Worm (Caenorhabditis elegans) whole organism, L1 larva: Measurements from ENCODE around the gene F02H6.6.

Experiments used
- dpl-1 ChIP-seq, 3 experiments: fragments of 150-350 bp in 2 of 3; sonication (generic microtip) in 1 of 3; optimal IDR thresholded peaks; 2 replicates each; lab custom pipeline; 2014 to 2017; ENCODE audit warnings: missing biosample characterization in 3 of 3, missing genetic modification characterization in 3 of 3, missing genetic modification reagents in 3 of 3
- efl-1 ChIP-seq, 4 experiments: fragments of 150-350 bp; optimal IDR thresholded peaks in 3 of 4; peaks in 1 of 4; 1 replicate in 1 of 4; 2 replicates in 3 of 4; lab custom pipeline; 2014; ENCODE audit warnings: missing biosample characterization in 2 of 4, missing genetic modification characterization in 2 of 4, missing genetic modification reagents in 2 of 4
- elt-3 ChIP-seq, 6 experiments: fragments of 150-350 bp in 1 of 6; sonication (generic microtip); optimal IDR thresholded peaks; 2 replicates each; lab custom pipeline; 2017 to 2018; ENCODE audit warnings: missing biosample characterization in 6 of 6, missing genetic modification characterization in 6 of 6, inconsistent platforms in 1 of 6
- fkh-4 ChIP-seq: sonication (generic microtip); optimal IDR thresholded peaks from 2 replicates; lab custom pipeline; 2016; ENCODE audit warnings: missing compliant biosample characterization, missing genetic modification characterization, borderline replicate concordance
- fos-1 ChIP-seq: fragments of 150-350 bp; optimal IDR thresholded peaks from 2 replicates; lab custom pipeline; 2014; ENCODE audit warnings: missing biosample characterization, missing genetic modification characterization
- hlh-17 ChIP-seq: fragments of 200-800 bp; sonication (Bioruptor generic); optimal IDR thresholded peaks from 2 replicates; lab custom pipeline; 2018; ENCODE audit warnings: missing genetic modification characterization, mild to moderate bottlenecking, missing compliant biosample characterization, moderate library complexity, borderline replicate concordance
- isw-1 ChIP-seq: fragments of 200-800 bp; sonication (Bioruptor generic); IDR thresholded peaks from 2 replicates; pipeline ENCODE4 v1.3.6; 2022; ENCODE audit warnings: missing genetic modification characterization, missing compliant biosample characterization
- jun-1 ChIP-seq: fragments of 150-350 bp; optimal IDR thresholded peaks from 2 replicates; lab custom pipeline; 2014; ENCODE audit warnings: missing biosample characterization, missing genetic modification reagents, missing genetic modification characterization
- lir-3 ChIP-seq: sonication (generic microtip); optimal IDR thresholded peaks from 2 replicates; lab custom pipeline; 2016; ENCODE audit warnings: mild to moderate bottlenecking, missing genetic modification characterization, moderate library complexity, missing compliant biosample characterization; ENCODE audit not compliant: poor library complexity
- lsy-2 ChIP-seq, 2 experiments: fragments of 150-350 bp; optimal IDR thresholded peaks; 2 replicates each; lab custom pipeline; 2014; ENCODE audit warnings: missing biosample characterization in 2 of 2, missing genetic modification characterization in 2 of 2
- mep-1 ChIP-seq: fragments of 150-350 bp; optimal IDR thresholded peaks from 2 replicates; lab custom pipeline; 2014; ENCODE audit warnings: missing biosample characterization, missing genetic modification characterization
- snpc-4 ChIP-seq: fragments of 150-350 bp; optimal IDR thresholded peaks from 2 replicates; lab custom pipeline; 2014; ENCODE audit warnings: missing biosample characterization, missing genetic modification characterization

DNA sequence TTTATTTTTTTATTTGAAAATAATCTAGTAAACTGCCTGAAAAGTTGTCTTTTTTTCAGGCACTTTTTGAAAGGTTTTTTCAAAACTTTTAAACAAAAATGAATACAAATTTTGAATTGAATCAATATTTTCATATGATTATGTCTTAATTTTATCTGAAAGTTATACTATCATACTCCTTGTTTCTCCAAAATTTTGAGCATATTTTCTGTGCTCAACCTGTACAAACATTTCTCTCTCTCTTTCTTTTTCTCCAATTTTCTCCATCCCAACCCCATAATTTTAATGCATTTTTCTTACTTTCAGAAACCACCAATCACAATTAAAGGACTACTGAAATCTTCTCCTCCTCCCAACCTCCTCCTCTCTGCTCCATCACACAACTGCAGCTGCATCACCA is 45.5 kb upstream of the F02H6.6 start, which contains the start of gene ilcr-1:
- TF ChIP-seq hlh-17 (GFP tag; lab: Kevin White, UChicago) (no peak), jun-1 (tag; lab: Kevin White, UChicago) (no peak), snpc-4 (tag; lab: Kevin White, UChicago) (no peak), elt-3 (tag; optimal IDR thresholded peaks at IDR 0.05; lab: Kevin White, UChicago) (no peak), mep-1 (tag; lab: Kevin White, UChicago) (no peak), dpl-1 (GFP tag; optimal IDR thresholded peaks at IDR 0.05; lab: Kevin White, UChicago) (no peak), isw-1 (GFP tag; lab: Robert Waterston, UW) (no peak), lsy-2 (tag; optimal IDR thresholded peaks at IDR 0.05; lab: Kevin White, UChicago) (no peak), fkh-4 (no peak), lir-3 (tag; lab: Kevin White, UChicago) (no peak), fos-1 (no peak), efl-1 (optimal IDR thresholded peaks at IDR 0.05; lab: Kevin White, UChicago) (no peak), efl-1 (GFP tag; optimal IDR thresholded peaks at IDR 0.05 in 1 of 2; lab: Kevin White, UChicago) (no peak)
